Fruit fly (Drosophila melanogaster) whole organism, embryonic: Measurements from ENCODE around the gene Tmc.

Experiments used
- Antp ChIP-seq: fragments of 200-800 bp; sonication (Bioruptor generic); optimal IDR thresholded peaks from 3 replicates; lab custom pipeline; 2016; ENCODE audit warnings: missing biosample characterization, missing genetic modification characterization
- Blimp-1 ChIP-seq: fragments of 200-800 bp; sonication (Bioruptor generic); optimal IDR thresholded peaks from 3 replicates; lab custom pipeline; 2018; ENCODE audit warnings: missing biosample characterization, missing genetic modification characterization, mild to moderate bottlenecking, moderate library complexity, missing genetic modification reagents
- CG10209 ChIP-seq: fragments of 200-800 bp; sonication (Bioruptor generic); optimal IDR thresholded peaks from 3 replicates; lab custom pipeline; 2017; ENCODE audit warnings: missing biosample characterization, mild to moderate bottlenecking, missing genetic modification characterization, missing genetic modification reagents
- CG10321 ChIP-seq: fragments of 200-800 bp; sonication (Bioruptor generic); IDR thresholded peaks from 2 replicates; pipeline ENCODE4 v1.3.6; 2022; ENCODE audit warnings: missing biosample characterization, missing genetic modification characterization
- CG11504 ChIP-seq: fragments of 200-800 bp; sonication (Bioruptor generic); optimal IDR thresholded peaks from 3 replicates; lab custom pipeline; 2019; ENCODE audit warnings: missing biosample characterization, mild to moderate bottlenecking, missing genetic modification characterization, moderate library complexity
- CG12236 ChIP-seq: fragments of 200-800 bp; sonication (Bioruptor generic); optimal IDR thresholded peaks from 2 replicates; lab custom pipeline; 2016; ENCODE audit warnings: missing biosample characterization, missing genetic modification characterization
- CG12391 ChIP-seq: fragments of 200-800 bp; sonication (Bioruptor generic); optimal IDR thresholded peaks from 3 replicates; lab custom pipeline; 2018; ENCODE audit warnings: missing biosample characterization, mild to moderate bottlenecking, missing genetic modification characterization, moderate library complexity
- CG14667 ChIP-seq: fragments of 200-800 bp; sonication (Bioruptor generic); IDR thresholded peaks from 2 replicates; pipeline ENCODE4 v1.3.6; 2022; ENCODE audit warnings: missing biosample characterization, missing genetic modification characterization
- CG15073 ChIP-seq: fragments of 200-800 bp; sonication (Bioruptor generic); optimal IDR thresholded peaks from 2 replicates; lab custom pipeline; 2016; ENCODE audit warnings: missing biosample characterization, missing genetic modification characterization
- CG17829 ChIP-seq: fragments of 200-800 bp; optimal IDR thresholded peaks from 2 replicates; lab custom pipeline; 2019; ENCODE audit warnings: missing biosample characterization, mild to moderate bottlenecking, missing genetic modification characterization, moderate library complexity
- CG30431 ChIP-seq: fragments of 200-800 bp; sonication (Bioruptor generic); optimal IDR thresholded peaks from 2 replicates; lab custom pipeline; 2017; ENCODE audit warnings: missing biosample characterization, missing genetic modification characterization
- CG34224 ChIP-seq: fragments of 200-800 bp; sonication (Bioruptor generic); IDR thresholded peaks from 3 replicates; pipeline ENCODE4 v1.3.6; 2022; ENCODE audit warnings: missing biosample characterization, missing genetic modification characterization; ENCODE audit not compliant: partially characterized antibody
- CG3995 ChIP-seq: fragments of 200-800 bp; sonication (Bioruptor generic); optimal IDR thresholded peaks from 3 replicates; lab custom pipeline; 2016; ENCODE audit warnings: missing biosample characterization, missing genetic modification characterization
- CG4707 ChIP-seq: fragments of 200-800 bp; sonication (Bioruptor generic); optimal IDR thresholded peaks from 2 replicates; lab custom pipeline; 2018; ENCODE audit warnings: missing biosample characterization, mild to moderate bottlenecking, missing genetic modification characterization, moderate library complexity
- CG4730 ChIP-seq: fragments of 200-800 bp; sonication (Bioruptor generic); IDR thresholded peaks from 2 replicates; pipeline ENCODE4 v1.3.6; 2022; ENCODE audit warnings: missing biosample characterization, missing genetic modification characterization
- CG5245 ChIP-seq: fragments of 200-800 bp; sonication (Bioruptor generic); optimal IDR thresholded peaks from 3 replicates; lab custom pipeline; 2016; ENCODE audit warnings: missing biosample characterization, missing genetic modification characterization
- CG6175 ChIP-seq: fragments of 200-800 bp; sonication (Bioruptor generic); IDR thresholded peaks from 3 replicates; pipeline ENCODE4 v1.3.6; 2022; ENCODE audit warnings: missing biosample characterization, missing genetic modification characterization
- CG7987 ChIP-seq: fragments of 200-800 bp; sonication (Bioruptor generic); optimal IDR thresholded peaks from 2 replicates; lab custom pipeline; 2018; ENCODE audit warnings: missing biosample characterization, mild to moderate bottlenecking, missing genetic modification characterization, moderate library complexity
- CG8281 ChIP-seq: fragments of 200-800 bp; sonication (Bioruptor generic); optimal IDR thresholded peaks from 2 replicates; lab custom pipeline; 2018; ENCODE audit warnings: missing biosample characterization, mild to moderate bottlenecking, missing genetic modification characterization, moderate library complexity
- CG8478 ChIP-seq: fragments of >200 bp; optimal IDR thresholded peaks from 2 replicates; lab custom pipeline; 2018
- CG9437 ChIP-seq: fragments of 200-800 bp; sonication (Bioruptor generic); optimal IDR thresholded peaks from 2 replicates; lab custom pipeline; 2018; ENCODE audit warnings: missing biosample characterization, mild to moderate bottlenecking, missing genetic modification characterization
- D ChIP-seq, 2 experiments: fragments of 200-800 bp in 1 of 2; fragments of >200 bp in 1 of 2; sonication (Bioruptor generic) in 1 of 2; optimal IDR thresholded peaks; 2 replicates in 1 of 2; 3 replicates in 1 of 2; lab custom pipeline; 2017; ENCODE audit warnings: mild to moderate bottlenecking in 1 of 2, missing biosample characterization in 1 of 2, missing genetic modification characterization in 1 of 2, missing genetic modification reagents in 1 of 2
- Dip3 ChIP-seq: fragments of 200-800 bp; sonication (Bioruptor generic); optimal IDR thresholded peaks from 3 replicates; lab custom pipeline; 2016; ENCODE audit warnings: missing biosample characterization, missing genetic modification characterization
- Dll ChIP-seq: fragments of 200-800 bp; sonication (Bioruptor generic); IDR thresholded peaks from 4 replicates; pipeline ENCODE4 v1.3.6; 2022; ENCODE audit warnings: missing biosample characterization, missing genetic modification characterization; ENCODE audit not compliant: partially characterized antibody
- Drgx ChIP-seq: fragments of 200-800 bp; sonication (Bioruptor generic); IDR thresholded peaks from 2 replicates; pipeline ENCODE4 v1.3.6; 2022; ENCODE audit warnings: missing biosample characterization, missing genetic modification characterization
- Fer2 ChIP-seq: fragments of 200-800 bp; sonication (Bioruptor generic); optimal IDR thresholded peaks from 2 replicates; lab custom pipeline; 2018; ENCODE audit warnings: missing biosample characterization, mild to moderate bottlenecking, missing genetic modification characterization, moderate library complexity
- Gsc ChIP-seq: fragments of 200-800 bp; sonication (Bioruptor generic); IDR thresholded peaks from 2 replicates; pipeline ENCODE4 v1.3.6; 2022; ENCODE audit warnings: missing biosample characterization, missing genetic modification characterization
- Opbp ChIP-seq: fragments of 200-800 bp; sonication (Bioruptor generic); IDR thresholded peaks from 3 replicates; pipeline ENCODE4 v1.3.6; 2022; ENCODE audit warnings: missing biosample characterization, missing genetic modification characterization; ENCODE audit not compliant: partially characterized antibody
- Optix ChIP-seq: fragments of 200-800 bp; sonication (Bioruptor generic); IDR thresholded peaks from 3 replicates; pipeline ENCODE4 v1.3.6; 2022; ENCODE audit warnings: missing biosample characterization, missing genetic modification characterization
- Rfx ChIP-seq: fragments of 200-800 bp; sonication (Bioruptor generic); IDR thresholded peaks from 2 replicates; pipeline ENCODE4 v1.3.6; 2022; ENCODE audit warnings: missing biosample characterization, missing genetic modification characterization
- Side ChIP-seq: fragments of 200-800 bp; sonication (Bioruptor generic); optimal IDR thresholded peaks from 2 replicates; lab custom pipeline; 2016; ENCODE audit warnings: missing biosample characterization, missing genetic modification characterization
- Xbp1 ChIP-seq: fragments of 200-800 bp; sonication (Bioruptor generic); optimal IDR thresholded peaks from 3 replicates; lab custom pipeline; 2016; ENCODE audit warnings: missing biosample characterization, mild to moderate bottlenecking, missing genetic modification characterization
- ato ChIP-seq: fragments of 200-800 bp; sonication (Bioruptor generic); IDR thresholded peaks from 2 replicates; pipeline ENCODE4 v1.3.6; 2022; ENCODE audit warnings: missing biosample characterization, missing genetic modification characterization; ENCODE audit not compliant: partially characterized antibody
- disco-r ChIP-seq: fragments of 200-800 bp; sonication (Bioruptor generic); optimal IDR thresholded peaks from 2 replicates; lab custom pipeline; 2016; ENCODE audit warnings: missing biosample characterization, missing genetic modification characterization
- dysf ChIP-seq: fragments of 200-800 bp; sonication (Bioruptor generic); IDR thresholded peaks from 3 replicates; pipeline ENCODE4 v1.3.6; 2022; ENCODE audit warnings: missing biosample characterization, missing genetic modification characterization
- en ChIP-seq: fragments of 200-800 bp; sonication (Bioruptor generic); optimal IDR thresholded peaks from 2 replicates; lab custom pipeline; 2016; ENCODE audit warnings: missing biosample characterization, missing genetic modification characterization
- esg ChIP-seq: fragments of 200-800 bp; sonication (Bioruptor generic); conservative IDR thresholded peaks from 2 replicates; pipeline ENCODE4 v1.3.6; 2022; ENCODE audit warnings: missing biosample characterization, missing genetic modification characterization
- fu2 ChIP-seq: fragments of 200-800 bp; sonication (Bioruptor generic); optimal IDR thresholded peaks from 2 replicates; lab custom pipeline; 2016; ENCODE audit warnings: missing biosample characterization, missing genetic modification characterization
- hkb ChIP-seq, 2 experiments: fragments of 200-800 bp in 1 of 2; fragments of >200 bp in 1 of 2; sonication (Bioruptor generic) in 1 of 2; IDR thresholded peaks in 1 of 2; optimal IDR thresholded peaks in 1 of 2; 2 replicates each; pipeline versions ENCODE4 v1.3.6 to Lab custom; 2017 to 2022; ENCODE audit warnings: missing biosample characterization in 1 of 2, missing genetic modification characterization in 1 of 2
- nerfin-2 ChIP-seq: fragments of 200-800 bp; sonication (Bioruptor generic); IDR thresholded peaks from 2 replicates; pipeline ENCODE4 v1.3.6; 2022; ENCODE audit warnings: missing biosample characterization, missing genetic modification characterization; ENCODE audit not compliant: partially characterized antibody
- nom ChIP-seq: fragments of 200-800 bp; sonication (Bioruptor generic); optimal IDR thresholded peaks from 2 replicates; lab custom pipeline; 2017; ENCODE audit warnings: missing biosample characterization, missing genetic modification characterization, mild to moderate bottlenecking, moderate library complexity, missing genetic modification reagents
- ranshi ChIP-seq: fragments of 200-800 bp; sonication (Bioruptor generic); IDR thresholded peaks from 2 replicates; pipeline ENCODE4 v1.3.6; 2022; ENCODE audit warnings: missing biosample characterization, missing genetic modification characterization
- rib ChIP-seq: fragments of 200-800 bp; sonication (Bioruptor generic); IDR thresholded peaks from 2 replicates; pipeline ENCODE4 v1.3.6; 2022; ENCODE audit warnings: missing biosample characterization, missing genetic modification characterization
- sd ChIP-seq: fragments of 200-800 bp; sonication (Bioruptor generic); optimal IDR thresholded peaks from 3 replicates; lab custom pipeline; 2018; ENCODE audit warnings: missing biosample characterization, mild to moderate bottlenecking, missing genetic modification characterization, moderate library complexity
- slbo ChIP-seq: fragments of 200-800 bp; sonication (Bioruptor generic); IDR thresholded peaks from 2 replicates; pipeline ENCODE4 v1.3.6; 2022; ENCODE audit warnings: missing biosample characterization, missing genetic modification characterization
- so ChIP-seq: fragments of 200-800 bp; sonication (Bioruptor generic); IDR thresholded peaks from 3 replicates; pipeline ENCODE4 v1.3.6; 2022; ENCODE audit warnings: missing biosample characterization, missing genetic modification characterization
- sqz ChIP-seq: fragments of 200-800 bp; sonication (Bioruptor generic); optimal IDR thresholded peaks from 3 replicates; lab custom pipeline; 2018; ENCODE audit warnings: missing biosample characterization, mild to moderate bottlenecking, missing genetic modification characterization
- sr ChIP-seq: fragments of 200-800 bp; sonication (Bioruptor generic); IDR thresholded peaks from 3 replicates; pipeline ENCODE4 v1.3.6; 2022; ENCODE audit warnings: missing biosample characterization, missing genetic modification characterization
- stwl ChIP-seq: fragments of 200-800 bp; sonication (Bioruptor generic); optimal IDR thresholded peaks from 3 replicates; lab custom pipeline; 2018; ENCODE audit warnings: missing biosample characterization, mild to moderate bottlenecking, missing genetic modification characterization, moderate library complexity
- unc-4 ChIP-seq: fragments of 200-800 bp; sonication (Bioruptor generic); IDR thresholded peaks from 2 replicates; pipeline ENCODE4 v1.3.6; 2022; ENCODE audit warnings: missing biosample characterization, missing genetic modification characterization; ENCODE audit not compliant: partially characterized antibody

Tmc gene

dm6 chr3L:9556666-9557065 is 40.9 kb upstream of the Tmc start (continued):
- TF ChIP-seq CG15073 (GFP tag; lab: Kevin White, UChicago) (no peak), CG8281 (tag; lab: Kevin White, UChicago) (no peak), CG3995 (no peak), rib (GFP tag; lab: Robert Waterston, UW) (no peak), Gsc (GFP tag; lab: Robert Waterston, UW) (no peak), sqz (GFP tag; lab: Kevin White, UChicago) (no peak), CG9437 (GFP tag; lab: Kevin White, UChicago) (no peak), so (no peak), CG12236 (GFP tag; lab: Kevin White, UChicago) (no peak), Side (GFP tag; lab: Kevin White, UChicago) (no peak), CG8478 (lab: Kevin White, UChicago) (no peak), Blimp-1 (no peak), Optix (GFP tag; lab: Robert Waterston, UW) (no peak), sr (GFP tag; lab: Robert Waterston, UW) (no peak), ato (no peak), Opbp (GFP tag; lab: Robert Waterston, UW) (no peak), hkb (optimal IDR thresholded peaks at IDR 0.05; lab: Kevin White, UChicago) (no peak), hkb (GFP tag; IDR thresholded peaks at IDR 0.05; lab: Robert Waterston, UW) (no peak), Rfx (GFP tag; lab: Robert Waterston, UW) (0 out of 2 replicates have a peak, but pooled peaks have one; percentile 26), CG34224 (GFP tag; lab: Robert Waterston, UW) (no peak), Fer2 (tag; lab: Kevin White, UChicago) (no peak), CG10209 (GFP tag; lab: Kevin White, UChicago) (no peak), unc-4 (GFP tag; lab: Robert Waterston, UW) (no peak), sd (peak; percentile 61), CG11504 (tag; lab: Kevin White, UChicago) (no peak), nerfin-2 (GFP tag; lab: Robert Waterston, UW) (no peak), Antp (GFP tag; lab: Kevin White, UChicago) (no peak)

- no peak for TF ChIP-seq Dll
- TF ChIP-seq CG17829 (tag; lab: Kevin White, UChicago) = no peak
- no peak for TF ChIP-seq CG12391
- TF ChIP-seq CG6175 (GFP tag; lab: Robert Waterston, UW) = no peak
- TF ChIP-seq CG4707 (GFP tag; lab: Kevin White, UChicago) = no peak
- TF ChIP-seq CG14667 (GFP tag; lab: Robert Waterston, UW) = no peak
- no peak for TF ChIP-seq CG30431 (GFP tag; lab: Kevin White, UChicago)
- TF ChIP-seq CG10321 = no peak
- TF ChIP-seq CG5245 (GFP tag; lab: Kevin White, UChicago) = no peak
- 0 out of 3 replicates have a peak, but pooled peaks have one; percentile 37 for TF ChIP-seq dysf (GFP tag; lab: Robert Waterston, UW)
- TF ChIP-seq fu2 (GFP tag; lab: Kevin White, UChicago) = no peak
- TF ChIP-seq slbo = 0 out of 2 replicates have a peak, but pooled peaks have one; percentile 36
- TF ChIP-seq CG12236 (GFP tag; lab: Kevin White, UChicago) = no peak
- no peak for TF ChIP-seq en (GFP tag; lab: Kevin White, UChicago)
- TF ChIP-seq Drgx (GFP tag; lab: Robert Waterston, UW) = peak; percentile 9; the same call in 1 of the 2 replicates
- 0 out of 2 replicates have a peak, but pooled peaks have one; percentile 12 for TF ChIP-seq esg
- TF ChIP-seq CG34224 (GFP tag; lab: Robert Waterston, UW) = no peak
- no peak for TF ChIP-seq ranshi (GFP tag; lab: Robert Waterston, UW)
- TF ChIP-seq CG7987 = no peak
- TF ChIP-seq CG4730 (GFP tag; lab: Robert Waterston, UW) = no peak
- no peak for TF ChIP-seq nom
- TF ChIP-seq disco-r (GFP tag; lab: Kevin White, UChicago) = no peak
- no peak for TF ChIP-seq stwl
- no peak for TF ChIP-seq D (optimal IDR thresholded peaks at IDR 0.05; lab: Kevin White, UChicago)
- no peak for TF ChIP-seq D (GFP tag; optimal IDR thresholded peaks at IDR 0.05; lab: Kevin White, UChicago)
- no peak for TF ChIP-seq Dip3 (GFP tag; lab: Kevin White, UChicago)
- no peak for TF ChIP-seq Xbp1 (GFP tag; lab: Kevin White, UChicago)
Measured at dm6 chr3L:9559040-9559439, 38.5 kb upstream of the Tmc start.
